Worm (Caenorhabditis elegans): ENCODE results near the gene fbxa-10.

DNA sequence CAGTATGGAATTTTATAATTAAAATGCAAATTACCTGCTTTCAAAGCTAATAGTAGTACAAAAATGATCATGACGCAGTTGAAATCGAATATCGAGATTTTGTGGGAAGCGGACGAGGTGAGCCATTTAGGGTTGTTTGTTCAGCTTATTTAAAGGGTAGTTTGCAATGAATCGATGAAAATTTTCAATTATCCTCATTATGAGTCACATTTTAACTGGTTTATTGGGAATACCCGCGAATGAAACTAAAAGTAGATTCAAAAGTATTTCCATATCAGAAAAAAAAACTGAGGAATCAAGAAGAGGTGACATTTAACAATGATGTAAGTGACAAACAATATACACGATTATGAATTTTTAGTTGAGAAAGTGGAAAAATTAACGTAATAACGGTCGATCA, 32.9 kb upstream of the fbxa-10 start, which contains the start of gene F23H11.7:
- no peak for TF ChIP-seq ztf-29 (GFP tag; IDR thresholded peaks at IDR 0.05)
- TF ChIP-seq cog-1 (tag; optimal IDR thresholded peaks at IDR 0.05): no peak
- TF ChIP-seq T22C8.4 (GFP tag; IDR thresholded peaks at IDR 0.05): no peak
- TF ChIP-seq flt-1 (GFP tag; IDR thresholded peaks at IDR 0.05): no peak
- TF ChIP-seq ref-1 (GFP tag; conservative IDR thresholded peaks at IDR 0.05): no peak
